Worm (Caenorhabditis elegans) whole organism, midembryonic: ENCODE measurements around the gene ZK1098.2.

Experiments
- T22C8.4 ChIP-seq: fragments of 200-800 bp; sonication (Bioruptor generic); IDR thresholded peaks from 2 replicates; pipeline ENCODE4 v1.3.6; 2022; ENCODE audit warnings: missing genetic modification characterization, missing compliant biosample characterization
- cog-1 ChIP-seq: sonication (generic microtip); optimal IDR thresholded peaks from 2 replicates; lab custom pipeline; 2016; ENCODE audit warnings: missing genetic modification characterization, missing compliant biosample characterization
- flt-1 ChIP-seq: fragments of 200-800 bp; sonication (Bioruptor generic); IDR thresholded peaks from 2 replicates; pipeline ENCODE4 v1.3.6; 2022; ENCODE audit warnings: missing genetic modification characterization, missing compliant biosample characterization
- klf-2 ChIP-seq: fragments of 200-800 bp; sonication (Bioruptor generic); conservative IDR thresholded peaks from 2 replicates; pipeline ENCODE4 v1.3.6; 2022; ENCODE audit warnings: missing genetic modification reagents, missing genetic modification characterization, missing compliant biosample characterization
- med-1 ChIP-seq: sonication (generic microtip); optimal IDR thresholded peaks from 2 replicates; lab custom pipeline; 2017; ENCODE audit warnings: missing genetic modification characterization, mild to moderate bottlenecking, missing compliant biosample characterization, antibody characterized with exemption, missing genetic modification reagents; ENCODE audit not compliant: insufficient read depth
- ref-1 ChIP-seq: fragments of 200-800 bp; sonication (Bioruptor generic); conservative IDR thresholded peaks from 2 replicates; pipeline ENCODE4 v1.3.6; 2022; ENCODE audit warnings: missing genetic modification reagents, missing genetic modification characterization, missing compliant biosample characterization
- tab-1 ChIP-seq: fragments of 200-800 bp; sonication (Bioruptor generic); IDR thresholded peaks from 2 replicates; pipeline ENCODE4 v1.3.6; 2022; ENCODE audit warnings: missing genetic modification characterization, missing compliant biosample characterization
- ztf-23 ChIP-seq: fragments of 200-800 bp; sonication (Bioruptor generic); IDR thresholded peaks from 2 replicates; pipeline ENCODE4 v1.3.6; 2022; ENCODE audit warnings: missing genetic modification reagents, missing genetic modification characterization, missing compliant biosample characterization
- ztf-29 ChIP-seq: fragments of 200-800 bp; sonication (Bioruptor generic); IDR thresholded peaks from 2 replicates; pipeline ENCODE4 v1.3.6; 2022; ENCODE audit warnings: missing genetic modification reagents, missing genetic modification characterization, missing compliant biosample characterization

The ZK1098.2 gene

DNA sequence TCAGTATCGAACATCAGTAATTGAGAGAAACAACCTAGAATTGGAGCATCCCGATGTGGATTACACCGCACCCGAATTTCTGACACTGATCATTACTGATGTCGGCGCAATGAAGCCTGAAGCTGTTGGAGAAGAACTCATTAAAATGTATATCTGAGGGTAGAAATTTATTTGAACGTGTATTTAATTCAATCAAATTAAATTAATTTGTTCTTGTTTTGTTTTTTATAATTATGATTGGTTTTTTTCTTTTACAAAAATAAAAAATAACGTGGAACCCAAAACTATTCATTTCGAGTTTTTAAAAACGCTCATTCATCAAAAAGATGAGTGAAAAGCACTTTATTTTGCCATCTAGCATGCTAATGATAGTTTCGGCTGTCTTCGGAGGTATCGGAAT lies 15.2 kb downstream of the ZK1098.2 start, which contains the start of gene ZK1098.9:
Gene ZK1098.9 (plus strand): TSS at position 301 of the 400 bp plus-strand sequence.
- TF ChIP-seq flt-1 (GFP tag; lab: Robert Waterston, UW) (no peak), T22C8.4 (GFP tag; lab: Robert Waterston, UW) (no peak), ztf-23 (GFP tag; lab: Robert Waterston, UW) (no peak), klf-2 (GFP tag; lab: Robert Waterston, UW) (no peak), tab-1 (GFP tag; lab: Robert Waterston, UW) (no peak), cog-1 (tag; lab: Kevin White, UChicago) (no peak), ztf-29 (GFP tag; lab: Robert Waterston, UW) (no peak), med-1 (GFP tag; lab: Kevin White, UChicago) (no peak), ref-1 (GFP tag; lab: Robert Waterston, UW) (no peak)

DNA sequence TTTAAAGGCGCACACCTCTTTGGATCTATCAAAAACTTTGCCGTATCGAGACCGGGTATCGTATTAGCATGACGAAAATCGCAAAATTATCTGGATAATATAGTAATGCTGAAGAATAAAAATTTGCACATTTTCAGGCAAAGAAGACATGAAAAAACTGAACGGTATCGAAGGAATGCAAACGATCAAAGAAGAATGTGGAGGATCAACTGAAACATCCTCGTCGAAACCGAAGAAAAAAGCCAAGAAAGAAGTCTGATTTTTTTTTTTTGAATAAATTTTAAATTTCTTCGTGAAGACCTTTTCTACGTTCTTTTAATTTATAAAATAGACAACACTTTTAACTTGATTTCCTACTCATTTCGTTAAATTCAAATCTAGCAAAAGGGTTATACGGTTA lies 15.9 kb downstream of the ZK1098.2 start, which contains the start of gene ZK1098.12:
Gene ZK1098.12 (plus strand): TSS at position 301 of the 400 bp plus-strand sequence.
- TF ChIP-seq cog-1 (tag; lab: Kevin White, UChicago): no peak
- no peak for TF ChIP-seq klf-2 (GFP tag; lab: Robert Waterston, UW)
- TF ChIP-seq med-1 (GFP tag; lab: Kevin White, UChicago): no peak

ce11 chrIII:9546016-9546659 lies 17.2 kb downstream of the ZK1098.2 start, which contains the start of gene unc-16:
Gene unc-16, plus strand, starts transcription at chrIII:9546258.
- peak; percentile 70 for TF ChIP-seq ztf-23 (GFP tag; lab: Robert Waterston, UW)
- peak; percentile 47 for TF ChIP-seq cog-1 (tag; lab: Kevin White, UChicago)
- TF ChIP-seq klf-2 (GFP tag; lab: Robert Waterston, UW): no peak
- TF ChIP-seq med-1 (GFP tag; lab: Kevin White, UChicago): no peak
- TF ChIP-seq flt-1 (GFP tag; lab: Robert Waterston, UW): 0 out of 2 replicates have a peak, but pooled peaks have one; percentile 63
- no peak for TF ChIP-seq ref-1 (GFP tag; lab: Robert Waterston, UW)
- TF ChIP-seq T22C8.4 (GFP tag; lab: Robert Waterston, UW): peak; percentile 90
- TF ChIP-seq ztf-29 (GFP tag; lab: Robert Waterston, UW): no peak

- TF ChIP-seq ref-1 (GFP tag; lab: Robert Waterston, UW): no peak
- no peak for TF ChIP-seq flt-1 (GFP tag; lab: Robert Waterston, UW)
- no peak for TF ChIP-seq tab-1 (GFP tag; lab: Robert Waterston, UW)
- no peak for TF ChIP-seq med-1 (GFP tag; lab: Kevin White, UChicago)
- no peak for TF ChIP-seq ztf-29 (GFP tag; lab: Robert Waterston, UW)
Measured at ce11 chrIII:9556300-9556699, 27.3 kb downstream of the ZK1098.2 start, which contains the start of gene ZK1098.11. Gene ZK1098.11, plus strand, starts transcription at chrIII:9556600.

ce11 chrIII:9558463-9558862 lies 29.5 kb downstream of the ZK1098.2 start, which contains the start of gene C48B4.6:
Gene C48B4.6, minus strand, starts transcription at chrIII:9558563.
- TF ChIP-seq tab-1 (GFP tag; lab: Robert Waterston, UW) (no peak), ztf-23 (GFP tag; lab: Robert Waterston, UW) (no peak), flt-1 (GFP tag; lab: Robert Waterston, UW) (no peak), cog-1 (tag; lab: Kevin White, UChicago) (no peak), ref-1 (GFP tag; lab: Robert Waterston, UW) (no peak), T22C8.4 (GFP tag; lab: Robert Waterston, UW) (no peak), ztf-29 (GFP tag; lab: Robert Waterston, UW) (no peak), klf-2 (GFP tag; lab: Robert Waterston, UW) (no peak), med-1 (GFP tag; lab: Kevin White, UChicago) (no peak)

DNA sequence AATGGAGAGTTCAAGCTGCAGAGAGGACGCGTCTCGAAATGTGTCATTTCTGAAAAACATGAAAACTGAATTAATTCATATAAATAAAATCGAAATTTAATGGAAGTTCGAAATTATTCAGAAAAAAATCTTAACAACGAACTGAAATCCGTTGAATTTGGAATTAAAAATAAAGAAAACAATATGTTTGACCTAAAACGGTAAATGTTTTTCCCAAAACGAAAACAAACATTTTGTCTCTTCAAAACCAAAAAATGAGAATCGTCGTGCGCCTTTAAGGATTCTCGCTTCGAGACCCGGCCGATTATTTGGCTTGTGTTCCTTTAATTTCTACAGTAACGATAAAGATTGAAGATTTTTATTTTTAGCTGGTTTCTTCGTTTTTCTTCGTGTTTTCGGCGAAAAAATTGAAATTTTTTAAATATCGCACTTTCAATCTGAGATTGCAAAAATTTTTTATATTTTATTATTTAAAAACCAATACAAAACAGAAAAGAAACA lies 30.5 kb downstream of the ZK1098.2 start, which contains the start of gene C48B4.7:
Gene C48B4.7 (minus strand): TSS at position 51 of the 501 bp plus-strand sequence.
- TF ChIP-seq T22C8.4 (GFP tag; lab: Robert Waterston, UW): no peak
- TF ChIP-seq ztf-23 (GFP tag; lab: Robert Waterston, UW): no peak
- TF ChIP-seq med-1 (GFP tag; lab: Kevin White, UChicago): no peak
- TF ChIP-seq cog-1 (tag; lab: Kevin White, UChicago): no peak
- no peak for TF ChIP-seq klf-2 (GFP tag; lab: Robert Waterston, UW)
- no peak for TF ChIP-seq ztf-29 (GFP tag; lab: Robert Waterston, UW)
- no peak for TF ChIP-seq flt-1 (GFP tag; lab: Robert Waterston, UW)
- TF ChIP-seq tab-1 (GFP tag; lab: Robert Waterston, UW): no peak
- TF ChIP-seq ref-1 (GFP tag; lab: Robert Waterston, UW): no peak

ce11 chrIII:9561158-9561557 lies 32.2 kb downstream of the ZK1098.2 start, which contains the start of gene C48B4.8:
Gene C48B4.8, minus strand, starts transcription at chrIII:9561258.
- TF ChIP-seq ztf-23 (GFP tag; lab: Robert Waterston, UW): no peak
- TF ChIP-seq cog-1 (tag; lab: Kevin White, UChicago): no peak

- TF ChIP-seq ztf-23 (GFP tag; lab: Robert Waterston, UW) (no peak), cog-1 (tag; lab: Kevin White, UChicago) (no peak), ztf-29 (GFP tag; lab: Robert Waterston, UW) (no peak), med-1 (GFP tag; lab: Kevin White, UChicago) (no peak)
Measured at ce11 chrIII:9563235-9563634, 34.3 kb downstream of the ZK1098.2 start, which contains the start of gene C48B4.9. Gene C48B4.9, minus strand, starts transcription at chrIII:9563335.

- TF ChIP-seq flt-1 (GFP tag; lab: Robert Waterston, UW) (no peak), cog-1 (tag; lab: Kevin White, UChicago) (no peak), ref-1 (GFP tag; lab: Robert Waterston, UW) (no peak), ztf-29 (GFP tag; lab: Robert Waterston, UW) (no peak), T22C8.4 (GFP tag; lab: Robert Waterston, UW) (no peak), tab-1 (GFP tag; lab: Robert Waterston, UW) (no peak), ztf-23 (GFP tag; lab: Robert Waterston, UW) (no peak), med-1 (GFP tag; lab: Kevin White, UChicago) (no peak), klf-2 (GFP tag; lab: Robert Waterston, UW) (no peak)
Measured at ce11 chrIII:9564410-9564809, 35.5 kb downstream of the ZK1098.2 start, which contains the start of gene C48B4.10. Gene C48B4.10, minus strand, starts transcription at chrIII:9564510.
